Worm (Caenorhabditis elegans) whole organism, L1 larva: ENCODE data around the gene T13C2.2.

Experiments used
- C04F5.9 ChIP-seq: sonication (generic microtip); optimal IDR thresholded peaks from 2 replicates; lab custom pipeline; 2016; ENCODE audit warnings: missing genetic modification characterization, missing compliant biosample characterization
- C16A3.4 ChIP-seq: fragments of 150-350 bp; optimal IDR thresholded peaks from 2 replicates; lab custom pipeline; 2014; ENCODE audit warnings: missing biosample characterization, missing genetic modification characterization
- C34B4.2 ChIP-seq: sonication (generic microtip); optimal IDR thresholded peaks from 2 replicates; lab custom pipeline; 2017; ENCODE audit warnings: mild to moderate bottlenecking, missing genetic modification characterization, missing compliant biosample characterization
- aly-2 ChIP-seq: fragments of 150-350 bp; optimal IDR thresholded peaks from 2 replicates; lab custom pipeline; 2014; ENCODE audit warnings: missing biosample characterization, missing genetic modification characterization
- blmp-1 ChIP-seq: fragments of 150-350 bp; optimal IDR thresholded peaks from 2 replicates; lab custom pipeline; 2014; ENCODE audit warnings: missing biosample characterization, missing genetic modification characterization
- ceh-63 ChIP-seq: fragments of 200-800 bp; sonication (Bioruptor generic); optimal IDR thresholded peaks from 2 replicates; lab custom pipeline; 2018; ENCODE audit warnings: mild to moderate bottlenecking, missing genetic modification characterization, missing compliant biosample characterization
- ceh-8 ChIP-seq: fragments of 200-800 bp; sonication (Bioruptor generic); optimal IDR thresholded peaks from 2 replicates; lab custom pipeline; 2018; ENCODE audit warnings: mild to moderate bottlenecking, missing genetic modification characterization, moderate library complexity, missing compliant biosample characterization
- ceh-82 ChIP-seq, 3 experiments: fragments of 150-350 bp in 1 of 3; sonication (generic microtip) in 2 of 3; optimal IDR thresholded peaks; 2 replicates each; lab custom pipeline; 2014 to 2017; ENCODE audit warnings: missing biosample characterization in 3 of 3, missing genetic modification characterization in 3 of 3
- ceh-88 ChIP-seq: fragments of 200-800 bp; sonication (Bioruptor generic); IDR thresholded peaks from 2 replicates; pipeline ENCODE4 v1.3.6; 2022; ENCODE audit warnings: missing genetic modification characterization, missing compliant biosample characterization
- ceh-90 ChIP-seq: sonication (generic microtip); optimal IDR thresholded peaks from 2 replicates; lab custom pipeline; 2016; ENCODE audit warnings: missing genetic modification characterization, missing compliant biosample characterization
- ces-1 ChIP-seq: fragments of 150-350 bp; optimal IDR thresholded peaks from 2 replicates; lab custom pipeline; 2014; ENCODE audit warnings: missing biosample characterization, missing genetic modification reagents, missing genetic modification characterization
- efl-1 ChIP-seq, 4 experiments: fragments of 150-350 bp; optimal IDR thresholded peaks in 3 of 4; peaks in 1 of 4; 1 replicate in 1 of 4; 2 replicates in 3 of 4; lab custom pipeline; 2014; ENCODE audit warnings: missing biosample characterization in 2 of 4, missing genetic modification characterization in 2 of 4, missing genetic modification reagents in 2 of 4
- egl-13 ChIP-seq: sonication (generic microtip); optimal IDR thresholded peaks from 2 replicates; lab custom pipeline; 2016; ENCODE audit warnings: missing genotype, missing genetic modification reagents, missing genetic modification characterization, missing compliant biosample characterization
- egl-27 ChIP-seq, 2 experiments: fragments of 150-350 bp in 1 of 2; sonication (generic microtip); optimal IDR thresholded peaks; 3 replicates each; lab custom pipeline; 2017 to 2018; ENCODE audit warnings: missing biosample characterization in 2 of 2, missing genetic modification characterization in 2 of 2, missing genetic modification reagents in 2 of 2
- elt-3 ChIP-seq, 6 experiments: fragments of 150-350 bp in 1 of 6; sonication (generic microtip); optimal IDR thresholded peaks; 2 replicates each; lab custom pipeline; 2017 to 2018; ENCODE audit warnings: missing biosample characterization in 6 of 6, missing genetic modification characterization in 6 of 6, inconsistent platforms in 1 of 6
- ets-5 ChIP-seq: fragments of 200-800 bp; sonication (Bioruptor generic); IDR thresholded peaks from 2 replicates; pipeline ENCODE4 v1.3.6; 2022; ENCODE audit warnings: missing genetic modification characterization, missing compliant biosample characterization
- fos-1 ChIP-seq: fragments of 150-350 bp; optimal IDR thresholded peaks from 2 replicates; lab custom pipeline; 2014; ENCODE audit warnings: missing biosample characterization, missing genetic modification characterization
- grh-1 ChIP-seq: fragments of 200-800 bp; sonication (Bioruptor generic); IDR thresholded peaks from 2 replicates; pipeline ENCODE4 v1.3.6; 2022; ENCODE audit warnings: missing genetic modification reagents, missing genetic modification characterization, missing compliant biosample characterization
- hlh-4 ChIP-seq: sonication (generic microtip); optimal IDR thresholded peaks from 2 replicates; lab custom pipeline; 2016; ENCODE audit warnings: mild to moderate bottlenecking, missing genetic modification characterization, missing compliant biosample characterization
- isw-1 ChIP-seq: fragments of 200-800 bp; sonication (Bioruptor generic); IDR thresholded peaks from 2 replicates; pipeline ENCODE4 v1.3.6; 2022; ENCODE audit warnings: missing genetic modification characterization, missing compliant biosample characterization
- jun-1 ChIP-seq: fragments of 150-350 bp; optimal IDR thresholded peaks from 2 replicates; lab custom pipeline; 2014; ENCODE audit warnings: missing biosample characterization, missing genetic modification reagents, missing genetic modification characterization
- lin-14 ChIP-seq: fragments of 200-800 bp; sonication (Bioruptor generic); optimal IDR thresholded peaks from 2 replicates; lab custom pipeline; 2018; ENCODE audit warnings: mild to moderate bottlenecking, missing genetic modification characterization, moderate library complexity, missing compliant biosample characterization
- lin-35 ChIP-seq, 2 experiments: fragments of 150-350 bp; optimal IDR thresholded peaks; 2 replicates each; lab custom pipeline; 2014; ENCODE audit warnings: missing biosample characterization in 2 of 2, missing genetic modification characterization in 2 of 2, missing genetic modification reagents in 2 of 2
- lin-39 ChIP-seq: fragments of 150-350 bp; optimal IDR thresholded peaks from 2 replicates; lab custom pipeline; 2014; ENCODE audit warnings: missing biosample characterization, missing genetic modification reagents, missing genetic modification characterization
- lsy-2 ChIP-seq, 2 experiments: fragments of 150-350 bp; optimal IDR thresholded peaks; 2 replicates each; lab custom pipeline; 2014; ENCODE audit warnings: missing biosample characterization in 2 of 2, missing genetic modification characterization in 2 of 2
- mab-9 ChIP-seq: fragments of 200-800 bp; sonication (Bioruptor generic); IDR thresholded peaks from 2 replicates; pipeline ENCODE4 v1.3.6; 2022; ENCODE audit warnings: missing genetic modification reagents, missing genetic modification characterization, missing compliant biosample characterization
- mdl-1 ChIP-seq, 2 experiments: fragments of 150-350 bp; optimal IDR thresholded peaks; 2 replicates each; lab custom pipeline; 2014 to 2017; ENCODE audit warnings: missing biosample characterization in 2 of 2, missing genetic modification characterization in 2 of 2, inconsistent platforms in 1 of 2
- mef-2 ChIP-seq: fragments of 150-350 bp; optimal IDR thresholded peaks from 2 replicates; lab custom pipeline; 2014; ENCODE audit warnings: missing biosample characterization, missing genetic modification characterization
- nhr-12 ChIP-seq: sonication (generic microtip); optimal IDR thresholded peaks from 2 replicates; lab custom pipeline; 2017; ENCODE audit warnings: missing biosample characterization, missing genetic modification characterization
- nhr-20 ChIP-seq: sonication (generic microtip); optimal IDR thresholded peaks from 2 replicates; lab custom pipeline; 2016; ENCODE audit warnings: mild to moderate bottlenecking, missing genetic modification characterization, missing compliant biosample characterization
- nhr-237 ChIP-seq: fragments of 150-350 bp; optimal IDR thresholded peaks from 2 replicates; lab custom pipeline; 2014; ENCODE audit warnings: missing biosample characterization, missing genetic modification characterization
- nhr-28 ChIP-seq: fragments of 150-350 bp; optimal IDR thresholded peaks from 2 replicates; lab custom pipeline; 2014; ENCODE audit warnings: missing biosample characterization, missing genetic modification characterization
- nhr-47 ChIP-seq: sonication (generic microtip); optimal IDR thresholded peaks from 2 replicates; lab custom pipeline; 2016; ENCODE audit warnings: mild to moderate bottlenecking, missing genetic modification characterization, moderate library complexity, missing compliant biosample characterization
- nhr-71 ChIP-seq: sonication (generic microtip); optimal IDR thresholded peaks from 2 replicates; lab custom pipeline; 2016; ENCODE audit warnings: mild to moderate bottlenecking, missing genetic modification characterization, moderate library complexity, missing compliant biosample characterization
- nhr-77 ChIP-seq: fragments of 150-350 bp; optimal IDR thresholded peaks from 2 replicates; lab custom pipeline; 2014; ENCODE audit warnings: missing biosample characterization, missing genetic modification characterization
- nhr-84 ChIP-seq: sonication (generic microtip); optimal IDR thresholded peaks from 2 replicates; lab custom pipeline; 2017; ENCODE audit warnings: missing biosample characterization, missing genetic modification characterization
- nhr-85 ChIP-seq: sonication (generic microtip); peaks from one replicate; lab custom pipeline; 2016; ENCODE audit warnings: missing genetic modification characterization, inconsistent platforms, missing compliant biosample characterization
- nhr-90 ChIP-seq: sonication (generic microtip); optimal IDR thresholded peaks from 2 replicates; lab custom pipeline; 2016; ENCODE audit warnings: mild to moderate bottlenecking, missing genetic modification characterization, missing compliant biosample characterization; ENCODE audit not compliant: poor library complexity
- pag-3 ChIP-seq: sonication (generic microtip); optimal IDR thresholded peaks from 2 replicates; lab custom pipeline; 2017; ENCODE audit warnings: missing genetic modification characterization, mild to moderate bottlenecking, missing compliant biosample characterization, antibody characterized with exemption, borderline replicate concordance; ENCODE audit not compliant: insufficient read depth
- pqm-1 ChIP-seq: sonication (generic microtip); optimal IDR thresholded peaks from 3 replicates; lab custom pipeline; 2017; ENCODE audit warnings: missing biosample characterization, missing genetic modification characterization
- rnt-1 ChIP-seq: sonication (generic microtip); optimal IDR thresholded peaks from 2 replicates; lab custom pipeline; 2016; ENCODE audit warnings: mild to moderate bottlenecking, missing genetic modification characterization, moderate library complexity, missing compliant biosample characterization
- snpc-4 ChIP-seq: fragments of 150-350 bp; optimal IDR thresholded peaks from 2 replicates; lab custom pipeline; 2014; ENCODE audit warnings: missing biosample characterization, missing genetic modification characterization
- sox-4 ChIP-seq: sonication (generic microtip); optimal IDR thresholded peaks from 2 replicates; lab custom pipeline; 2016; ENCODE audit warnings: missing genetic modification characterization, missing compliant biosample characterization
- sup-37 ChIP-seq: fragments of 200-800 bp; sonication (Bioruptor generic); optimal IDR thresholded peaks from 2 replicates; lab custom pipeline; 2018; ENCODE audit warnings: mild to moderate bottlenecking, missing genetic modification characterization, missing compliant biosample characterization
- tbx-2 ChIP-seq: sonication (generic microtip); optimal IDR thresholded peaks from 2 replicates; lab custom pipeline; 2016; ENCODE audit warnings: missing genetic modification characterization, missing compliant biosample characterization
- unc-130 ChIP-seq: fragments of 150-350 bp; optimal IDR thresholded peaks from 2 replicates; lab custom pipeline; 2017; ENCODE audit warnings: missing biosample characterization, missing genetic modification characterization, inconsistent platforms
- unc-30 ChIP-seq: sonication (generic microtip); optimal IDR thresholded peaks from 2 replicates; lab custom pipeline; 2017; ENCODE audit warnings: missing biosample characterization, missing genetic modification characterization
- unc-86 ChIP-seq: sonication (generic microtip); optimal IDR thresholded peaks from 2 replicates; lab custom pipeline; 2016; ENCODE audit warnings: missing genetic modification characterization, missing compliant biosample characterization
- xbp-1 ChIP-seq: sonication (generic microtip); optimal IDR thresholded peaks from 2 replicates; lab custom pipeline; 2016; ENCODE audit warnings: missing genetic modification characterization, missing compliant biosample characterization
- zag-1 ChIP-seq: fragments of 150-350 bp; optimal IDR thresholded peaks from 2 replicates; lab custom pipeline; 2014; ENCODE audit warnings: missing biosample characterization, missing genetic modification characterization
- zip-4 ChIP-seq: fragments of 200-800 bp; sonication (Bioruptor generic); optimal IDR thresholded peaks from 2 replicates; lab custom pipeline; 2018; ENCODE audit warnings: mild to moderate bottlenecking, missing genetic modification characterization, moderate library complexity, missing compliant biosample characterization
- ztf-4 ChIP-seq: fragments of 150-350 bp; optimal IDR thresholded peaks from 2 replicates; lab custom pipeline; 2014; ENCODE audit warnings: missing biosample characterization, missing genetic modification characterization

T13C2.2 gene

DNA sequence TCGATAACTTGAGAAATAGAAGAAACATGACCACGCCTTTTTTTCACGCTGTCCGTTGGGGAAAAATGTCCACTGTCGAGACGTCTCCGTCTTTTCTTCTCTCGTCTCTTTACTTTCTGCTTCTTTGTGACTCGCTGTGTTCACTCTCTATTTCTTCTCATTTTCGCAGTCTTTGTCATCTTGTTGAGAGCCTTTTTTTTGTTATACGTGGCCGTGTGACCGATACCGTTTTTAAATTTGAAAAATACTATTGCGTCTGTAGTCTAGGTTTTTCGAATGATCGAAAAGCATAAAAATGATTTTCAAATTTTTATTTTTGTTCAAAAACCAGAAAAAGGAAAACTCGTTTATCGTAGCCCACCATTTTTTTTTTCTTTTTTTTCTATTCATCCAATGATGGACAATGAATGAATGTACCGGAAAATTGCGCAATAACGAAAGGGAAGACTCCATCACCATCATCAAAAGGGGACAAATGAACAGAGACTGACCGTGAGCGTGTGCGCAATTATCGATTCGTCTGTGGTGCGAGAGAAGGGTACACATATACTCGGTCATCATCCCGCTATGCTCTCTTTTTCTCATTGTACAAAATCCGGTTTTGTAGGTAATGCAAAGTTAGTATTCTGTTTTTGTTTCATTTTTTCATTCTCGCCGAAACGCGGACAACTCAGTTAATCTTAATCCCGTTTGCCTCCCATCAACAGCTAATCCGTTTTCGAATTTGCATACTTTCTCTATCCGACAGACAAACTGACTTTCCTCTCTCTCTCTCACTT, 52.4 kb downstream of the T13C2.2 start (continued):
- no peak for TF ChIP-seq C16A3.4 (tag; lab: Kevin White, UChicago)
- TF ChIP-seq xbp-1 (tag; lab: Kevin White, UChicago) = no peak
- no peak for TF ChIP-seq fos-1
- TF ChIP-seq ceh-88 (GFP tag; lab: Robert Waterston, UW) = no peak
- no peak for TF ChIP-seq C04F5.9 (tag; lab: Kevin White, UChicago)
- TF ChIP-seq nhr-90 = no peak
- TF ChIP-seq isw-1 (GFP tag; lab: Robert Waterston, UW) = no peak
- TF ChIP-seq nhr-71 (tag; lab: Kevin White, UChicago) = no peak
- no peak for TF ChIP-seq nhr-237 (tag; lab: Kevin White, UChicago)
- no peak for TF ChIP-seq sox-4
- TF ChIP-seq zag-1 = no peak
- no peak for TF ChIP-seq mef-2 (tag; lab: Kevin White, UChicago)
- TF ChIP-seq tbx-2 (tag; lab: Kevin White, UChicago) = no peak
- TF ChIP-seq rnt-1 = peak; percentile 14
- no peak for TF ChIP-seq nhr-28
- no peak for TF ChIP-seq ceh-90
- TF ChIP-seq nhr-47 = no peak
- TF ChIP-seq egl-13 (tag; lab: Kevin White, UChicago) = no peak
- no peak for TF ChIP-seq mab-9 (GFP tag; lab: Robert Waterston, UW)
- no peak for TF ChIP-seq mdl-1 (tag; optimal IDR thresholded peaks at IDR 0.05; lab: Kevin White, UChicago)
- TF ChIP-seq pag-3 (tag; lab: Kevin White, UChicago) = no peak
- no peak for TF ChIP-seq elt-3 (tag; optimal IDR thresholded peaks at IDR 0.05; lab: Kevin White, UChicago)
- TF ChIP-seq unc-30 = no peak
- no peak for TF ChIP-seq nhr-12 (tag; lab: Kevin White, UChicago)
- TF ChIP-seq grh-1 = peak; percentile 21; the same call in 1 of the 2 replicates
- no peak for TF ChIP-seq lin-35 (GFP tag; optimal IDR thresholded peaks at IDR 0.05; lab: Kevin White, UChicago)
- TF ChIP-seq lsy-2 (tag; optimal IDR thresholded peaks at IDR 0.05; lab: Kevin White, UChicago) = peak in 1 of 2 experiments; percentile 25
- peak; percentile 18 for TF ChIP-seq lin-14 (GFP tag; lab: Kevin White, UChicago)
- TF ChIP-seq aly-2 (tag; lab: Kevin White, UChicago) = no peak
- no peak for TF ChIP-seq lin-39 (tag; lab: Kevin White, UChicago)
- no peak for TF ChIP-seq ets-5 (GFP tag; lab: Robert Waterston, UW)
- TF ChIP-seq C34B4.2 (tag; lab: Kevin White, UChicago) = no peak
- TF ChIP-seq ztf-4 (tag; lab: Kevin White, UChicago) = no peak
- no peak for TF ChIP-seq ceh-63 (GFP tag; lab: Kevin White, UChicago)
- TF ChIP-seq egl-27 (tag; optimal IDR thresholded peaks at IDR 0.05; lab: Kevin White, UChicago) = peak in 1 of 2 experiments; percentile 59
- no peak for TF ChIP-seq unc-86
- no peak for TF ChIP-seq nhr-77 (tag; lab: Kevin White, UChicago)
- TF ChIP-seq pqm-1 (tag; lab: Kevin White, UChicago) = no peak
- TF ChIP-seq efl-1 (optimal IDR thresholded peaks at IDR 0.05; lab: Kevin White, UChicago) = peak in 1 of 2 experiments; percentile 11
- peak in 1 of 2 experiments; percentile 42 for TF ChIP-seq efl-1 (GFP tag; optimal IDR thresholded peaks at IDR 0.05 in 1 of 2; lab: Kevin White, UChicago)
- TF ChIP-seq hlh-4 (tag; lab: Kevin White, UChicago) = no peak
- TF ChIP-seq ces-1 (GFP tag; lab: Kevin White, UChicago) = no peak
- peak; percentile 40 for TF ChIP-seq snpc-4 (tag; lab: Kevin White, UChicago)
- TF ChIP-seq ceh-82 (tag; optimal IDR thresholded peaks at IDR 0.05; lab: Kevin White, UChicago) = peak in 1 of 3 experiments; percentile 11
- TF ChIP-seq nhr-84 = no peak
- TF ChIP-seq unc-130 (tag; lab: Kevin White, UChicago) = no peak
- TF ChIP-seq ceh-8 = no peak
- TF ChIP-seq nhr-85 (tag; lab: Kevin White, UChicago) = peak; percentile 75
- peak; percentile 72 for TF ChIP-seq blmp-1 (tag; lab: Kevin White, UChicago)
- no peak for TF ChIP-seq zip-4 (GFP tag; lab: Kevin White, UChicago)
- no peak for TF ChIP-seq sup-37
- TF ChIP-seq nhr-20 (tag; lab: Kevin White, UChicago) = no peak
- no peak for TF ChIP-seq jun-1 (tag; lab: Kevin White, UChicago)
